Fruit fly (Drosophila melanogaster) whole organism, pupa: Measurements from ENCODE around the gene CG43210.

Experiments
- CG10348 ChIP-seq: fragments of 200-800 bp; sonication (Bioruptor generic); IDR thresholded peaks from 2 replicates; pipeline ENCODE4 v1.3.6; 2022; ENCODE audit warnings: missing biosample characterization, missing genetic modification characterization
- CG12605 ChIP-seq: fragments of 200-800 bp; sonication (Bioruptor generic); IDR thresholded peaks from 2 replicates; pipeline ENCODE4 v1.3.6; 2022; ENCODE audit warnings: missing biosample characterization, missing genetic modification characterization
- CG14655 ChIP-seq: fragments of 200-800 bp; sonication (Bioruptor generic); optimal IDR thresholded peaks from 3 replicates; lab custom pipeline; 2017; ENCODE audit warnings: mild to moderate bottlenecking, missing biosample characterization, missing genetic modification reagents, missing genetic modification characterization
- CG34367 ChIP-seq: fragments of 200-800 bp; sonication (Bioruptor generic); optimal IDR thresholded peaks from 2 replicates; lab custom pipeline; 2018; ENCODE audit warnings: missing biosample characterization, mild to moderate bottlenecking, missing genetic modification characterization
- CG4496 ChIP-seq: fragments of 200-800 bp; sonication (Bioruptor generic); IDR thresholded peaks from 3 replicates; pipeline ENCODE4 v1.3.6; 2022; ENCODE audit warnings: missing biosample characterization, missing genetic modification characterization
- CG8301 ChIP-seq: fragments of 200-800 bp; sonication (Bioruptor generic); optimal IDR thresholded peaks from 2 replicates; lab custom pipeline; 2018; ENCODE audit warnings: missing biosample characterization, mild to moderate bottlenecking, missing genetic modification characterization
- CG9948 ChIP-seq: fragments of 200-800 bp; sonication (Bioruptor generic); optimal IDR thresholded peaks from 2 replicates; lab custom pipeline; 2018; ENCODE audit warnings: missing biosample characterization, mild to moderate bottlenecking, missing genetic modification characterization, moderate library complexity
- D1 ChIP-seq: fragments of 200-800 bp; sonication (Bioruptor generic); optimal IDR thresholded peaks from 2 replicates; lab custom pipeline; 2018; ENCODE audit warnings: missing biosample characterization, mild to moderate bottlenecking, missing genetic modification characterization, moderate library complexity
- EcR ChIP-seq: fragments of 200-800 bp; sonication (Bioruptor generic); optimal IDR thresholded peaks from 3 replicates; lab custom pipeline; 2019; ENCODE audit warnings: missing biosample characterization, missing genetic modification characterization, mild to moderate bottlenecking, moderate library complexity, missing genetic modification reagents
- Ets98B ChIP-seq: fragments of 200-800 bp; sonication (Bioruptor generic); IDR thresholded peaks from 2 replicates; pipeline ENCODE4 v1.3.6; 2022; ENCODE audit warnings: missing biosample characterization, missing genetic modification characterization
- Pif1A ChIP-seq: fragments of 200-800 bp; sonication (Bioruptor generic); optimal IDR thresholded peaks from 3 replicates; lab custom pipeline; 2016; ENCODE audit warnings: missing biosample characterization, missing genetic modification characterization
- Snoo ChIP-seq: fragments of 200-800 bp; sonication (Bioruptor generic); optimal IDR thresholded peaks from 3 replicates; lab custom pipeline; 2017; ENCODE audit warnings: missing biosample characterization, mild to moderate bottlenecking, missing genetic modification characterization, inconsistent platforms
- fd96Ca ChIP-seq: fragments of 200-800 bp; sonication (Bioruptor generic); IDR thresholded peaks from 3 replicates; pipeline ENCODE4 v1.3.6; 2022; ENCODE audit warnings: missing biosample characterization, missing genetic modification characterization
- gl ChIP-seq: fragments of 200-800 bp; sonication (Bioruptor generic); optimal IDR thresholded peaks from 2 replicates; lab custom pipeline; 2018; ENCODE audit warnings: missing biosample characterization, mild to moderate bottlenecking, missing genetic modification characterization

CG43210 gene

dm6 chr3R:18545486-18545885 lies 19.5 kb downstream of the CG43210 start, which contains the start of gene fru:
TSS of gene fru (minus strand) at chr3R:18545586.
- no peak for TF ChIP-seq CG12605 (GFP tag; lab: Robert Waterston, UW)
- TF ChIP-seq EcR (GFP tag; lab: Kevin White, UChicago), result no peak
- no peak for TF ChIP-seq CG34367 (tag; lab: Kevin White, UChicago)
- TF ChIP-seq CG8301 (tag; lab: Kevin White, UChicago), result no peak
- no peak for TF ChIP-seq gl (tag; lab: Kevin White, UChicago)
- TF ChIP-seq CG4496, result no peak
- no peak for TF ChIP-seq CG10348
- TF ChIP-seq D1 (tag; lab: Kevin White, UChicago), result no peak
- TF ChIP-seq Snoo (tag; lab: Kevin White, UChicago), result no peak
- TF ChIP-seq Ets98B (GFP tag; lab: Robert Waterston, UW), result no peak
- no peak for TF ChIP-seq CG9948
- TF ChIP-seq fd96Ca (GFP tag; lab: Robert Waterston, UW), result no peak
- TF ChIP-seq CG14655, result no peak

dm6 chr3R:18515010-18515409 lies 50.0 kb downstream of the CG43210 start:
- TF ChIP-seq fd96Ca (GFP tag; lab: Robert Waterston, UW), result 0 out of 3 replicates have a peak, but pooled peaks have one; percentile 15
- TF ChIP-seq Pif1A, result no peak
